Fruit fly (Drosophila melanogaster) whole organism, embryonic: ENCODE results near the gene dtn.
A peak's percentile ranks its signal among the peaks of the same experiment; 100 is the strongest.

Experiments
- Abd-B ChIP-seq: fragments of 200-800 bp; sonication (Bioruptor generic); optimal IDR thresholded peaks from 2 replicates; lab custom pipeline; 2018; ENCODE audit warnings: missing biosample characterization, mild to moderate bottlenecking, missing genetic modification characterization, moderate library complexity
- CG10209 ChIP-seq: fragments of 200-800 bp; sonication (Bioruptor generic); optimal IDR thresholded peaks from 3 replicates; lab custom pipeline; 2017; ENCODE audit warnings: missing biosample characterization, mild to moderate bottlenecking, missing genetic modification characterization, missing genetic modification reagents
- CG10267 ChIP-seq: fragments of 200-800 bp; sonication (Bioruptor generic); optimal IDR thresholded peaks from 2 replicates; lab custom pipeline; 2018; ENCODE audit warnings: missing biosample characterization, mild to moderate bottlenecking, missing genetic modification characterization, moderate library complexity
- CG11085 ChIP-seq: fragments of 200-800 bp; sonication (Bioruptor generic); IDR thresholded peaks from 2 replicates; pipeline ENCODE4 v1.3.6; 2022; ENCODE audit warnings: missing biosample characterization, missing genetic modification characterization
- CG11723 ChIP-seq: fragments of 200-800 bp; sonication (Bioruptor generic); optimal IDR thresholded peaks from 2 replicates; lab custom pipeline; 2017; ENCODE audit warnings: missing biosample characterization, mild to moderate bottlenecking, missing genetic modification characterization
- CG12744 ChIP-seq: fragments of 200-800 bp; sonication (Bioruptor generic); optimal IDR thresholded peaks from 2 replicates; lab custom pipeline; 2016; ENCODE audit warnings: missing biosample characterization, missing genetic modification characterization
- CG14667 ChIP-seq: fragments of 200-800 bp; sonication (Bioruptor generic); IDR thresholded peaks from 2 replicates; pipeline ENCODE4 v1.3.6; 2022; ENCODE audit warnings: missing biosample characterization, missing genetic modification characterization
- CG16813 ChIP-seq: fragments of 200-800 bp; sonication (Bioruptor generic); IDR thresholded peaks from 3 replicates; pipeline ENCODE4 v1.3.6; 2022; ENCODE audit warnings: missing biosample characterization, missing genetic modification characterization; ENCODE audit not compliant: partially characterized antibody
- CG17359 ChIP-seq: fragments of 200-800 bp; sonication (Bioruptor generic); optimal IDR thresholded peaks from 3 replicates; lab custom pipeline; 2018; ENCODE audit warnings: missing biosample characterization, mild to moderate bottlenecking, missing genetic modification characterization, moderate library complexity
- CG17829 ChIP-seq: fragments of 200-800 bp; optimal IDR thresholded peaks from 2 replicates; lab custom pipeline; 2019; ENCODE audit warnings: missing biosample characterization, mild to moderate bottlenecking, missing genetic modification characterization, moderate library complexity
- CG1792 ChIP-seq: fragments of 200-800 bp; sonication (Bioruptor generic); optimal IDR thresholded peaks from 2 replicates; lab custom pipeline; 2016; ENCODE audit warnings: missing biosample characterization, missing genetic modification characterization
- CG2889 ChIP-seq: fragments of 200-800 bp; sonication (Bioruptor generic); IDR thresholded peaks from 3 replicates; pipeline ENCODE4 v1.3.6; 2022; ENCODE audit warnings: missing biosample characterization, missing genetic modification characterization
- CG32767 ChIP-seq: fragments of 200-800 bp; sonication (Bioruptor generic); IDR thresholded peaks from 2 replicates; pipeline ENCODE4 v1.3.6; 2022; ENCODE audit warnings: missing biosample characterization, missing genetic modification characterization
- CG6175 ChIP-seq: fragments of 200-800 bp; sonication (Bioruptor generic); IDR thresholded peaks from 3 replicates; pipeline ENCODE4 v1.3.6; 2022; ENCODE audit warnings: missing biosample characterization, missing genetic modification characterization
- CG7372 ChIP-seq: fragments of 200-800 bp; sonication (Bioruptor generic); IDR thresholded peaks from 2 replicates; pipeline ENCODE4 v1.3.6; 2022; ENCODE audit warnings: missing biosample characterization, missing genetic modification characterization
- CG7963 ChIP-seq: fragments of 200-800 bp; sonication (Bioruptor generic); IDR thresholded peaks from 3 replicates; pipeline ENCODE4 v1.3.6; 2022; ENCODE audit warnings: missing biosample characterization, missing genetic modification characterization; ENCODE audit not compliant: partially characterized antibody
- CG7987 ChIP-seq: fragments of 200-800 bp; sonication (Bioruptor generic); optimal IDR thresholded peaks from 2 replicates; lab custom pipeline; 2018; ENCODE audit warnings: missing biosample characterization, mild to moderate bottlenecking, missing genetic modification characterization, moderate library complexity
- CG8281 ChIP-seq: fragments of 200-800 bp; sonication (Bioruptor generic); optimal IDR thresholded peaks from 2 replicates; lab custom pipeline; 2018; ENCODE audit warnings: missing biosample characterization, mild to moderate bottlenecking, missing genetic modification characterization, moderate library complexity
- CG9797 ChIP-seq: fragments of 200-800 bp; sonication (Bioruptor generic); optimal IDR thresholded peaks from 3 replicates; lab custom pipeline; 2018; ENCODE audit warnings: missing biosample characterization, mild to moderate bottlenecking, missing genetic modification characterization
- Camta ChIP-seq: fragments of 200-800 bp; sonication (Bioruptor generic); optimal IDR thresholded peaks from 2 replicates; lab custom pipeline; 2016; ENCODE audit warnings: missing biosample characterization, missing genetic modification characterization
- Dbx ChIP-seq: fragments of 200-800 bp; sonication (Bioruptor generic); IDR thresholded peaks from 3 replicates; pipeline ENCODE4 v1.3.6; 2022; ENCODE audit warnings: missing biosample characterization, missing genetic modification characterization
- Gsc ChIP-seq: fragments of 200-800 bp; sonication (Bioruptor generic); IDR thresholded peaks from 2 replicates; pipeline ENCODE4 v1.3.6; 2022; ENCODE audit warnings: missing biosample characterization, missing genetic modification characterization
- H2.0 ChIP-seq: fragments of 200-800 bp; sonication (Bioruptor generic); IDR thresholded peaks from 2 replicates; pipeline ENCODE4 v1.3.6; 2022; ENCODE audit warnings: missing biosample characterization, missing genetic modification characterization
- MBD-R2 ChIP-seq: fragments of 200-800 bp; sonication (Bioruptor generic); IDR thresholded peaks from 2 replicates; pipeline ENCODE4 v1.3.6; 2022; ENCODE audit warnings: missing biosample characterization, missing genetic modification characterization
- Mes4 ChIP-seq: fragments of 200-800 bp; sonication (Bioruptor generic); optimal IDR thresholded peaks from 2 replicates; lab custom pipeline; 2016; ENCODE audit warnings: missing biosample characterization, missing genetic modification characterization
- NK7.1 ChIP-seq: fragments of 200-800 bp; sonication (Bioruptor generic); optimal IDR thresholded peaks from 3 replicates; lab custom pipeline; 2016; ENCODE audit warnings: missing biosample characterization, missing genetic modification characterization
- Nf-YA ChIP-seq: fragments of 200-800 bp; sonication (Bioruptor generic); IDR thresholded peaks from 2 replicates; pipeline ENCODE4 v1.3.6; 2022; ENCODE audit warnings: missing biosample characterization, missing genetic modification characterization
- Oli ChIP-seq: fragments of 200-800 bp; sonication (Bioruptor generic); optimal IDR thresholded peaks from 2 replicates; lab custom pipeline; 2018; ENCODE audit warnings: missing biosample characterization, mild to moderate bottlenecking, missing genetic modification characterization, moderate library complexity
- Poxn ChIP-seq: fragments of 200-800 bp; sonication (Bioruptor generic); IDR thresholded peaks from 2 replicates; pipeline ENCODE4 v1.3.6; 2022; ENCODE audit warnings: missing biosample characterization, missing genetic modification characterization
- Six4 ChIP-seq: fragments of 200-800 bp; sonication (Bioruptor generic); optimal IDR thresholded peaks from 2 replicates; lab custom pipeline; 2016; ENCODE audit warnings: missing biosample characterization, missing genetic modification characterization
- Usf ChIP-seq: fragments of 200-800 bp; sonication (Bioruptor generic); optimal IDR thresholded peaks from 2 replicates; lab custom pipeline; 2017; ENCODE audit warnings: missing genotype, missing biosample characterization, missing genetic modification characterization
- bab2 ChIP-seq: fragments of 200-800 bp; sonication (Bioruptor generic); optimal IDR thresholded peaks from 2 replicates; lab custom pipeline; 2016; ENCODE audit warnings: missing biosample characterization, missing genetic modification characterization
- chn ChIP-seq: fragments of 200-800 bp; sonication (Bioruptor generic); optimal IDR thresholded peaks from 2 replicates; lab custom pipeline; 2016; ENCODE audit warnings: missing biosample characterization, missing genetic modification characterization
- crol ChIP-seq: fragments of 200-800 bp; sonication (Bioruptor generic); IDR thresholded peaks from 2 replicates; pipeline ENCODE4 v1.3.6; 2022; ENCODE audit warnings: missing biosample characterization, missing genetic modification characterization
- dmrt11E ChIP-seq: fragments of 200-800 bp; sonication (Bioruptor generic); optimal IDR thresholded peaks from 3 replicates; lab custom pipeline; 2018; ENCODE audit warnings: missing biosample characterization, mild to moderate bottlenecking, missing genetic modification characterization, moderate library complexity
- esg ChIP-seq: fragments of 200-800 bp; sonication (Bioruptor generic); conservative IDR thresholded peaks from 2 replicates; pipeline ENCODE4 v1.3.6; 2022; ENCODE audit warnings: missing biosample characterization, missing genetic modification characterization
- eve ChIP-seq, 2 experiments: fragments of >200 bp; optimal IDR thresholded peaks; 2 replicates each; lab custom pipeline; 2017; ENCODE audit warnings: missing biosample characterization in 2 of 2, missing genetic modification characterization in 2 of 2
- exex ChIP-seq: fragments of 200-800 bp; sonication (Bioruptor generic); optimal IDR thresholded peaks from 4 replicates; lab custom pipeline; 2018; ENCODE audit warnings: missing biosample characterization, mild to moderate bottlenecking, missing genetic modification characterization, moderate library complexity
- eyg ChIP-seq: fragments of 200-800 bp; sonication (Bioruptor generic); optimal IDR thresholded peaks from 3 replicates; lab custom pipeline; 2016; ENCODE audit warnings: missing biosample characterization, missing genetic modification characterization
- grau ChIP-seq: fragments of 200-800 bp; optimal IDR thresholded peaks from 3 replicates; lab custom pipeline; 2019; ENCODE audit warnings: missing biosample characterization, mild to moderate bottlenecking, missing genetic modification characterization, moderate library complexity
- insv ChIP-seq, 2 experiments: fragments of 200-800 bp; sonication (Bioruptor generic); optimal IDR thresholded peaks; 3 replicates each; lab custom pipeline; 2016 to 2018; ENCODE audit warnings: missing biosample characterization in 2 of 2, missing genetic modification characterization in 2 of 2
- inv ChIP-seq: fragments of 200-800 bp; sonication (Bioruptor generic); IDR thresholded peaks from 2 replicates; pipeline ENCODE4 v1.3.6; 2022; ENCODE audit warnings: missing biosample characterization, missing genetic modification characterization; ENCODE audit not compliant: partially characterized antibody
- lola ChIP-seq, 3 experiments: fragments of >200 bp in 2 of 3; fragments of 200-800 bp in 1 of 3; sonication (Bioruptor generic) in 1 of 3; optimal IDR thresholded peaks; 2 replicates each; lab custom pipeline; 2017 to 2019; ENCODE audit warnings: missing biosample characterization in 3 of 3, missing genetic modification characterization in 3 of 3, mild to moderate bottlenecking in 1 of 3, moderate library complexity in 1 of 3
- mirr ChIP-seq: fragments of 200-800 bp; sonication (Bioruptor generic); optimal IDR thresholded peaks from 3 replicates; lab custom pipeline; 2018; ENCODE audit warnings: missing biosample characterization, mild to moderate bottlenecking, missing genetic modification characterization
- onecut ChIP-seq: fragments of 200-800 bp; sonication (Bioruptor generic); IDR thresholded peaks from 2 replicates; pipeline ENCODE4 v1.3.6; 2022; ENCODE audit warnings: missing biosample characterization, missing genetic modification characterization
- pnt ChIP-seq: fragments of 200-800 bp; sonication (Bioruptor generic); optimal IDR thresholded peaks from 3 replicates; lab custom pipeline; 2016; ENCODE audit warnings: missing biosample characterization, missing genetic modification characterization
- pum ChIP-seq: fragments of 200-800 bp; sonication (Bioruptor generic); optimal IDR thresholded peaks from 2 replicates; lab custom pipeline; 2016; ENCODE audit warnings: missing biosample characterization, missing genetic modification characterization
- ranshi ChIP-seq: fragments of 200-800 bp; sonication (Bioruptor generic); IDR thresholded peaks from 2 replicates; pipeline ENCODE4 v1.3.6; 2022; ENCODE audit warnings: missing biosample characterization, missing genetic modification characterization
- row ChIP-seq: fragments of 200-800 bp; sonication (Bioruptor generic); IDR thresholded peaks from 3 replicates; pipeline ENCODE4 v1.3.6; 2022; ENCODE audit warnings: missing biosample characterization, missing genetic modification characterization
- salm ChIP-seq: fragments of 200-800 bp; sonication (Bioruptor generic); optimal IDR thresholded peaks from 2 replicates; lab custom pipeline; 2018; ENCODE audit warnings: missing biosample characterization, mild to moderate bottlenecking, missing genetic modification characterization
- tgo ChIP-seq: fragments of 200-800 bp; sonication (Bioruptor generic); IDR thresholded peaks from 3 replicates; pipeline ENCODE4 v1.3.6; 2022; ENCODE audit warnings: missing biosample characterization, missing genetic modification characterization

The dtn gene

DNA sequence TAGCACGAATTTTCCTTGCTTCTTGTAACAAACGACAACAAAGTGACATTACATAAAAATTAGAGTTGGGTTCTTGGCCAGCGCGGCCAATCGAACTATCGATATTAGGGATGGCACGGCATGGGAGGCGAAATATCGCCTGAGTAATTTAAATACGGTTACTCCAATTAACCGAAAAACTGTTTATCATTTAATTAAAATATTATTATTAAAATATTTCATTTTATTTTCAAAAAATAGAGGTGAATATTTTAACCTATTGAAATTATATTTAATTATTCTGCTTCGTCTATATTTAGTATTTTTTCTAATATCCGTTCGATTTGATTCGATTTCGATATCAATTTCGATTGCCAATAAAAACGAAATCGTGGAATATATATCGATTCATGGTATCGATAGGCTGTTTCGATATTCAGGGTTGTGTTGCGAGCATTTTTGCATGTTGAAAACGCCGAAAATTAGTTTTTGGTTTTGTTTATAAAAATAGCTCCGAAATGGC, 30.0 kb downstream of the dtn start, which contains the start of the genes Rbcn-3A and Spx (continued):
- no peak for TF ChIP-seq pnt
- no peak for TF ChIP-seq CG7372
- no peak for TF ChIP-seq crol (GFP tag; lab: Robert Waterston, UW)
- no peak for TF ChIP-seq Six4 (GFP tag; lab: Kevin White, UChicago)
- peak; percentile 39 for TF ChIP-seq CG10267
- no peak for TF ChIP-seq Usf (GFP tag; lab: Kevin White, UChicago)
- TF ChIP-seq Dbx (GFP tag; lab: Robert Waterston, UW), result no peak
- TF ChIP-seq tgo, result peak; percentile 28; the same call in 1 of the 3 replicates
- TF ChIP-seq CG17359 (tag; lab: Kevin White, UChicago), result no peak
- no peak for TF ChIP-seq Gsc (GFP tag; lab: Robert Waterston, UW)
- TF ChIP-seq CG14667 (GFP tag; lab: Robert Waterston, UW), result no peak
- no peak for TF ChIP-seq ranshi
- no peak for TF ChIP-seq esg
- no peak for TF ChIP-seq NK7.1 (GFP tag; lab: Kevin White, UChicago)
- TF ChIP-seq dmrt11E (tag; lab: Kevin White, UChicago), result peak; percentile 50
- TF ChIP-seq CG11085 (GFP tag; lab: Robert Waterston, UW), result no peak
- TF ChIP-seq CG8281 (tag; lab: Kevin White, UChicago), result no peak
- TF ChIP-seq MBD-R2 (GFP tag; lab: Robert Waterston, UW), result peak; percentile 49
- no peak for TF ChIP-seq mirr (GFP tag; lab: Kevin White, UChicago)
- TF ChIP-seq lola (GFP tag; optimal IDR thresholded peaks at IDR 0.05; lab: Kevin White, UChicago), result peak in 1 of 3 experiments; percentile 32
- TF ChIP-seq CG11723, result no peak
- TF ChIP-seq CG17829 (tag; lab: Kevin White, UChicago), result no peak
- no peak for TF ChIP-seq Mes4 (GFP tag; lab: Kevin White, UChicago)
- TF ChIP-seq Oli (tag; lab: Kevin White, UChicago), result peak; percentile 15
- TF ChIP-seq salm (tag; lab: Kevin White, UChicago), result no peak
- TF ChIP-seq onecut, result no peak
- no peak for TF ChIP-seq CG12744 (GFP tag; lab: Kevin White, UChicago)
- no peak for TF ChIP-seq eyg (GFP tag; lab: Kevin White, UChicago)
- no peak for TF ChIP-seq CG6175 (GFP tag; lab: Robert Waterston, UW)
- TF ChIP-seq grau (tag; lab: Kevin White, UChicago), result peak; percentile 53
- TF ChIP-seq CG1792 (GFP tag; lab: Kevin White, UChicago), result no peak
- peak; percentile 81 for TF ChIP-seq row
- no peak for TF ChIP-seq Nf-YA (GFP tag; lab: Robert Waterston, UW)
- no peak for TF ChIP-seq Poxn (GFP tag; lab: Robert Waterston, UW)
- TF ChIP-seq Camta (GFP tag; lab: Kevin White, UChicago), result no peak
- no peak for TF ChIP-seq bab2 (GFP tag; lab: Kevin White, UChicago)
- peak; percentile 90 for TF ChIP-seq CG16813
- no peak for TF ChIP-seq exex
- TF ChIP-seq CG9797 (GFP tag; lab: Kevin White, UChicago), result peak; percentile 43
- TF ChIP-seq CG2889 (GFP tag; lab: Robert Waterston, UW), result 0 out of 3 replicates have a peak, but pooled peaks have one; percentile 27
- peak; percentile 81 for TF ChIP-seq inv
- TF ChIP-seq pum (GFP tag; lab: Kevin White, UChicago), result no peak
- TF ChIP-seq CG10209 (GFP tag; lab: Kevin White, UChicago), result no peak
- TF ChIP-seq Abd-B (GFP tag; lab: Kevin White, UChicago), result peak; percentile 40
- TF ChIP-seq chn (GFP tag; lab: Kevin White, UChicago), result no peak
- no peak; the same call in 1 of the 2 replicates for TF ChIP-seq H2.0 (GFP tag; lab: Robert Waterston, UW)
- TF ChIP-seq CG7987 (GFP tag; lab: Kevin White, UChicago), result no peak
- 0 out of 2 replicates have a peak, but pooled peaks have one; percentile 12 for TF ChIP-seq CG32767 (GFP tag; lab: Robert Waterston, UW)
- no peak for TF ChIP-seq insv (GFP tag; optimal IDR thresholded peaks at IDR 0.05; lab: Kevin White, UChicago)
- no peak for TF ChIP-seq eve (GFP tag; optimal IDR thresholded peaks at IDR 0.05; lab: Kevin White, UChicago)
- TF ChIP-seq CG7963 (GFP tag; lab: Robert Waterston, UW), result peak; percentile 83
